Worm (Caenorhabditis elegans): ENCODE data around the gene nhr-46.

DNA sequence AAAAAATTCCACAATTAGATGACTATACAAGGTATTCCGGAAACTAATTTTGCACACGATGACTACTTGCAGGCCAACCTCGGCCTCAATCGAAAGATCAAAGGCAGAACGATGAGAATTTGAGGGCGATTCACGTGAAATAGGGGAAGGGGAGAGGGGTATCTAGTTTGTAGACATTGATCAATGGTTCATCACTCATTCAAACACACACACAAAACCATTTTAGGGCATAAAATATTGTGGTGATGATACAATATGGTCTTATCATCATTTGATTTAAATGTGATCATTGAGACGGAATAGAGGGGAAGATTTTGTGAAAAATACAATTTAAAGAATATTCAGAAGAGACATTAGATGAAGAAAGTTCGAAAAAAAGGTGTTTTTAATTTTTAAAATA is 5.1 kb upstream of the nhr-46 start:
- TF ChIP-seq ref-1 (GFP tag; conservative IDR thresholded peaks at IDR 0.05) (no peak), med-1 (GFP tag; optimal IDR thresholded peaks at IDR 0.05; ENCODE audit: insufficient read depth) (no peak), flt-1 (GFP tag; IDR thresholded peaks at IDR 0.05) (no peak), tab-1 (GFP tag; IDR thresholded peaks at IDR 0.05) (no peak)

All from whole organism, midembryonic.